Fruit fly (Drosophila melanogaster) whole organism, embryonic: Measurements from ENCODE around the gene Root.

Experiments
- Bdp1 ChIP-seq: fragments of 200-800 bp; sonication (Bioruptor generic); optimal IDR thresholded peaks from 3 replicates; lab custom pipeline; 2016; ENCODE audit warnings: missing biosample characterization, missing genetic modification characterization
- Blimp-1 ChIP-seq: fragments of 200-800 bp; sonication (Bioruptor generic); optimal IDR thresholded peaks from 3 replicates; lab custom pipeline; 2018; ENCODE audit warnings: missing biosample characterization, missing genetic modification characterization, mild to moderate bottlenecking, moderate library complexity, missing genetic modification reagents
- CG10267 ChIP-seq: fragments of 200-800 bp; sonication (Bioruptor generic); optimal IDR thresholded peaks from 2 replicates; lab custom pipeline; 2018; ENCODE audit warnings: missing biosample characterization, mild to moderate bottlenecking, missing genetic modification characterization, moderate library complexity
- CG10274 ChIP-seq: fragments of 200-800 bp; sonication (Bioruptor generic); optimal IDR thresholded peaks from 3 replicates; lab custom pipeline; 2017; ENCODE audit warnings: missing biosample characterization, mild to moderate bottlenecking, missing genetic modification characterization
- CG11695 ChIP-seq: fragments of 200-800 bp; sonication (Bioruptor generic); IDR thresholded peaks from 3 replicates; pipeline ENCODE4 v1.3.6; 2022; ENCODE audit warnings: missing biosample characterization, missing genetic modification characterization
- CG12299 ChIP-seq: fragments of 200-800 bp; sonication (Bioruptor generic); optimal IDR thresholded peaks from 2 replicates; lab custom pipeline; 2018; ENCODE audit warnings: missing biosample characterization, mild to moderate bottlenecking, missing genetic modification characterization
- CG12659 ChIP-seq: fragments of 200-800 bp; sonication (Bioruptor generic); optimal IDR thresholded peaks from 3 replicates; lab custom pipeline; 2017; ENCODE audit warnings: mild to moderate bottlenecking, missing biosample characterization, missing genetic modification reagents, missing genetic modification characterization
- CG14441 ChIP-seq: fragments of 200-800 bp; sonication (Bioruptor generic); IDR thresholded peaks from 2 replicates; pipeline ENCODE4 v1.3.6; 2022; ENCODE audit warnings: missing biosample characterization, missing genetic modification characterization
- CG14965 ChIP-seq: fragments of 200-800 bp; sonication (Bioruptor generic); optimal IDR thresholded peaks from 2 replicates; lab custom pipeline; 2016; ENCODE audit warnings: missing biosample characterization, missing genetic modification characterization, borderline replicate concordance
- CG15696 ChIP-seq: fragments of 200-800 bp; sonication (Bioruptor generic); optimal IDR thresholded peaks from 2 replicates; lab custom pipeline; 2019; ENCODE audit warnings: missing biosample characterization, mild to moderate bottlenecking, missing genetic modification characterization, moderate library complexity
- CG17829 ChIP-seq: fragments of 200-800 bp; optimal IDR thresholded peaks from 2 replicates; lab custom pipeline; 2019; ENCODE audit warnings: missing biosample characterization, mild to moderate bottlenecking, missing genetic modification characterization, moderate library complexity
- CG18599 ChIP-seq: fragments of 200-800 bp; sonication (Bioruptor generic); optimal IDR thresholded peaks from 3 replicates; lab custom pipeline; 2017; ENCODE audit warnings: missing biosample characterization, missing genetic modification characterization, mild to moderate bottlenecking, moderate library complexity, missing genetic modification reagents
- CG2129 ChIP-seq: fragments of 200-800 bp; sonication (Bioruptor generic); IDR thresholded peaks from 2 replicates; pipeline ENCODE4 v1.3.6; 2022; ENCODE audit warnings: missing biosample characterization, missing genetic modification characterization; ENCODE audit not compliant: partially characterized antibody
- CG31365 ChIP-seq: fragments of 200-800 bp; sonication (Bioruptor generic); optimal IDR thresholded peaks from 2 replicates; lab custom pipeline; 2018; ENCODE audit warnings: missing biosample characterization, mild to moderate bottlenecking, missing genetic modification characterization
- CG3847 ChIP-seq: fragments of 200-800 bp; sonication (Bioruptor generic); IDR thresholded peaks from 2 replicates; pipeline ENCODE4 v1.3.6; 2022; ENCODE audit warnings: missing biosample characterization, missing genetic modification characterization
- CG4360 ChIP-seq: fragments of 200-800 bp; sonication (Bioruptor generic); IDR thresholded peaks from 2 replicates; pipeline ENCODE4 v1.3.6; 2022; ENCODE audit warnings: missing biosample characterization, missing genetic modification characterization
- CG6254 ChIP-seq: fragments of 200-800 bp; sonication (Bioruptor generic); optimal IDR thresholded peaks from 3 replicates; lab custom pipeline; 2017; ENCODE audit warnings: mild to moderate bottlenecking, missing biosample characterization, missing genetic modification reagents, missing genetic modification characterization
- CG7839 ChIP-seq: fragments of 200-800 bp; sonication (Bioruptor generic); optimal IDR thresholded peaks from 3 replicates; lab custom pipeline; 2018; ENCODE audit warnings: missing biosample characterization, mild to moderate bottlenecking, missing genetic modification characterization, moderate library complexity
- CG7963 ChIP-seq: fragments of 200-800 bp; sonication (Bioruptor generic); IDR thresholded peaks from 3 replicates; pipeline ENCODE4 v1.3.6; 2022; ENCODE audit warnings: missing biosample characterization, missing genetic modification characterization; ENCODE audit not compliant: partially characterized antibody
- CG9437 ChIP-seq: fragments of 200-800 bp; sonication (Bioruptor generic); optimal IDR thresholded peaks from 2 replicates; lab custom pipeline; 2018; ENCODE audit warnings: missing biosample characterization, mild to moderate bottlenecking, missing genetic modification characterization
- CG9797 ChIP-seq: fragments of 200-800 bp; sonication (Bioruptor generic); optimal IDR thresholded peaks from 3 replicates; lab custom pipeline; 2018; ENCODE audit warnings: missing biosample characterization, mild to moderate bottlenecking, missing genetic modification characterization
- D19A ChIP-seq: fragments of 200-800 bp; optimal IDR thresholded peaks from 3 replicates; lab custom pipeline; 2019; ENCODE audit warnings: missing biosample characterization, mild to moderate bottlenecking, missing genetic modification characterization, moderate library complexity
- H2.0 ChIP-seq: fragments of 200-800 bp; sonication (Bioruptor generic); IDR thresholded peaks from 2 replicates; pipeline ENCODE4 v1.3.6; 2022; ENCODE audit warnings: missing biosample characterization, missing genetic modification characterization
- Hand ChIP-seq: fragments of 200-800 bp; sonication (Bioruptor generic); optimal IDR thresholded peaks from 2 replicates; lab custom pipeline; 2017; ENCODE audit warnings: mild to moderate bottlenecking, missing biosample characterization, missing genetic modification reagents, missing genetic modification characterization
- Hmx ChIP-seq: fragments of 200-800 bp; sonication (Bioruptor generic); optimal IDR thresholded peaks from 2 replicates; lab custom pipeline; 2016; ENCODE audit warnings: missing biosample characterization, missing genetic modification characterization
- Kr ChIP-seq: fragments of 200-800 bp; sonication (Bioruptor generic); optimal IDR thresholded peaks from 2 replicates; lab custom pipeline; 2017; ENCODE audit warnings: missing biosample characterization, mild to moderate bottlenecking, missing genetic modification characterization
- Med ChIP-seq: fragments of 200-800 bp; sonication (Bioruptor generic); peaks from one replicate; lab custom pipeline; 2016; ENCODE audit warnings: missing biosample characterization, missing genetic modification characterization, mild to moderate bottlenecking, inconsistent platforms, moderate library complexity
- Nf-YB ChIP-seq: fragments of 200-800 bp; sonication (Bioruptor generic); optimal IDR thresholded peaks from 3 replicates; lab custom pipeline; 2019; ENCODE audit warnings: missing biosample characterization, mild to moderate bottlenecking, missing genetic modification characterization, moderate library complexity
- Oaz ChIP-seq: fragments of 200-800 bp; sonication (Bioruptor generic); IDR thresholded peaks from 2 replicates; pipeline ENCODE4 v1.3.6; 2022; ENCODE audit warnings: missing biosample characterization, missing genetic modification characterization
- Sry-β ChIP-seq: fragments of 200-800 bp; sonication (Bioruptor generic); optimal IDR thresholded peaks from 2 replicates; lab custom pipeline; 2018; ENCODE audit warnings: missing biosample characterization, mild to moderate bottlenecking, missing genetic modification characterization, moderate library complexity
- cad ChIP-seq: fragments of >200 bp; optimal IDR thresholded peaks from 2 replicates; lab custom pipeline; 2017; ENCODE audit warnings: missing biosample characterization, missing genetic modification characterization
- crol ChIP-seq: fragments of 200-800 bp; sonication (Bioruptor generic); IDR thresholded peaks from 2 replicates; pipeline ENCODE4 v1.3.6; 2022; ENCODE audit warnings: missing biosample characterization, missing genetic modification characterization
- da ChIP-seq: fragments of 200-800 bp; sonication (Bioruptor generic); optimal IDR thresholded peaks from 2 replicates; lab custom pipeline; 2016; ENCODE audit warnings: missing biosample characterization, missing genetic modification characterization
- dan ChIP-seq: fragments of 200-800 bp; sonication (Bioruptor generic); IDR thresholded peaks from 2 replicates; pipeline ENCODE4 v1.3.6; 2022; ENCODE audit warnings: missing biosample characterization, missing genetic modification characterization
- ewg ChIP-seq: fragments of 200-800 bp; sonication (Bioruptor generic); optimal IDR thresholded peaks from 3 replicates; lab custom pipeline; 2017; ENCODE audit warnings: mild to moderate bottlenecking, missing biosample characterization, missing genetic modification reagents, missing genetic modification characterization
- lilli ChIP-seq: fragments of 200-800 bp; sonication (Bioruptor generic); optimal IDR thresholded peaks from 3 replicates; lab custom pipeline; 2016; ENCODE audit warnings: missing biosample characterization, missing genetic modification characterization
- maf-S ChIP-seq: fragments of 200-800 bp; sonication (Bioruptor generic); optimal IDR thresholded peaks from 2 replicates; lab custom pipeline; 2016; ENCODE audit warnings: missing biosample characterization, missing genetic modification characterization
- nerfin-2 ChIP-seq: fragments of 200-800 bp; sonication (Bioruptor generic); IDR thresholded peaks from 2 replicates; pipeline ENCODE4 v1.3.6; 2022; ENCODE audit warnings: missing biosample characterization, missing genetic modification characterization; ENCODE audit not compliant: partially characterized antibody
- oc ChIP-seq: fragments of 200-800 bp; sonication (Bioruptor generic); optimal IDR thresholded peaks from 2 replicates; lab custom pipeline; 2018; ENCODE audit warnings: missing biosample characterization, mild to moderate bottlenecking, missing genetic modification characterization, moderate library complexity
- phol ChIP-seq: fragments of 200-800 bp; sonication (Bioruptor generic); optimal IDR thresholded peaks from 3 replicates; lab custom pipeline; 2018; ENCODE audit warnings: missing biosample characterization, mild to moderate bottlenecking, missing genetic modification characterization, moderate library complexity
- pita ChIP-seq: fragments of 200-800 bp; sonication (Bioruptor generic); optimal IDR thresholded peaks from 2 replicates; lab custom pipeline; 2017; ENCODE audit warnings: missing biosample characterization, mild to moderate bottlenecking, missing genetic modification characterization
- prd ChIP-seq, 3 experiments: fragments of >200 bp in 2 of 3; fragments of 200-800 bp in 1 of 3; sonication (Bioruptor generic) in 1 of 3; optimal IDR thresholded peaks in 2 of 3; IDR thresholded peaks in 1 of 3; 2 replicates in 2 of 3; 3 replicates in 1 of 3; pipeline versions ENCODE4 v1.3.6 to Lab custom; 2017 to 2022; ENCODE audit warnings: missing biosample characterization in 1 of 3, missing genetic modification characterization in 1 of 3
- salm ChIP-seq: fragments of 200-800 bp; sonication (Bioruptor generic); optimal IDR thresholded peaks from 2 replicates; lab custom pipeline; 2018; ENCODE audit warnings: missing biosample characterization, mild to moderate bottlenecking, missing genetic modification characterization
- scrt ChIP-seq: fragments of 200-800 bp; sonication (Bioruptor generic); optimal IDR thresholded peaks from 2 replicates; lab custom pipeline; 2018; ENCODE audit warnings: missing biosample characterization, mild to moderate bottlenecking, missing genetic modification characterization, moderate library complexity
- ssp ChIP-seq: fragments of 200-800 bp; sonication (Bioruptor generic); IDR thresholded peaks from 2 replicates; pipeline ENCODE4 v1.3.6; 2022; ENCODE audit warnings: missing biosample characterization, missing genetic modification characterization
- tap ChIP-seq: fragments of 200-800 bp; optimal IDR thresholded peaks from 3 replicates; lab custom pipeline; 2019; ENCODE audit warnings: missing biosample characterization, mild to moderate bottlenecking, missing genetic modification characterization, moderate library complexity
- trem ChIP-seq: fragments of 200-800 bp; optimal IDR thresholded peaks from 3 replicates; lab custom pipeline; 2019; ENCODE audit warnings: missing biosample characterization, mild to moderate bottlenecking, missing genetic modification characterization, moderate library complexity
- wek ChIP-seq: fragments of 200-800 bp; sonication (Bioruptor generic); optimal IDR thresholded peaks from 3 replicates; lab custom pipeline; 2018; ENCODE audit warnings: missing biosample characterization, mild to moderate bottlenecking, missing genetic modification characterization, moderate library complexity

The Root gene

dm6 chr3R:24141013-24141592, 28.0 kb downstream of the Root start, which contains the start of gene Kal1 (continued):
- peak; percentile 76 for TF ChIP-seq ssp (GFP tag; lab: Robert Waterston, UW)
- peak; percentile 88 for TF ChIP-seq Med (GFP tag; lab: Kevin White, UChicago)
- TF ChIP-seq nerfin-2 (GFP tag; lab: Robert Waterston, UW) = no peak
- peak; percentile 37; the same call in 1 of the 2 replicates for TF ChIP-seq dan (GFP tag; lab: Robert Waterston, UW)
- peak; percentile 53 for TF ChIP-seq CG15696 (tag; lab: Kevin White, UChicago)
- TF ChIP-seq CG6254 (GFP tag; lab: Kevin White, UChicago) = peak; percentile 95
- TF ChIP-seq CG10267 (tag; lab: Kevin White, UChicago) = peak; percentile 91
- peak; percentile 87 for TF ChIP-seq CG3847 (GFP tag; lab: Robert Waterston, UW)
- TF ChIP-seq CG17829 (tag; lab: Kevin White, UChicago) = peak; percentile 95
- TF ChIP-seq tap (tag; lab: Kevin White, UChicago) = peak; percentile 96
- peak; percentile 68 for TF ChIP-seq CG4360 (GFP tag; lab: Robert Waterston, UW)
- no peak for TF ChIP-seq CG7963 (GFP tag; lab: Robert Waterston, UW)
- no peak for TF ChIP-seq cad (GFP tag; lab: Kevin White, UChicago)
- no peak for TF ChIP-seq prd (optimal IDR thresholded peaks at IDR 0.05; lab: Kevin White, UChicago)
- TF ChIP-seq prd (GFP tag; IDR thresholded peaks at IDR 0.05; lab: Robert Waterston, UW) = peak; percentile 91
- peak; percentile 90 for TF ChIP-seq H2.0 (GFP tag; lab: Robert Waterston, UW)
- TF ChIP-seq pita (GFP tag; lab: Kevin White, UChicago) = no peak
- TF ChIP-seq Sry-β = peak; percentile 54
- TF ChIP-seq CG7839 (tag; lab: Kevin White, UChicago) = peak; percentile 94
- TF ChIP-seq wek = peak; percentile 72
- TF ChIP-seq CG14965 (GFP tag; lab: Kevin White, UChicago) = no peak
- TF ChIP-seq Nf-YB (GFP tag; lab: Kevin White, UChicago) = peak; percentile 82
- no peak for TF ChIP-seq da (GFP tag; lab: Kevin White, UChicago)
- peak; percentile 72 for TF ChIP-seq CG31365
- TF ChIP-seq CG9797 = peak; percentile 46
- peak; percentile 96 for TF ChIP-seq Blimp-1 (GFP tag; lab: Kevin White, UChicago)
- peak; percentile 94 for TF ChIP-seq salm (tag; lab: Kevin White, UChicago)
- TF ChIP-seq trem = peak; percentile 93
- no peak for TF ChIP-seq CG2129 (GFP tag; lab: Robert Waterston, UW)
- TF ChIP-seq phol = peak; percentile 93
- TF ChIP-seq CG9437 = peak; percentile 81
- peak; percentile 73 for TF ChIP-seq Hand
- peak; percentile 90 for TF ChIP-seq CG14441 (GFP tag; lab: Robert Waterston, UW)
- TF ChIP-seq Bdp1 (GFP tag; lab: Kevin White, UChicago) = no peak
- TF ChIP-seq CG11695 = peak; percentile 95
- no peak for TF ChIP-seq Hmx (GFP tag; lab: Kevin White, UChicago)
- peak; percentile 96 for TF ChIP-seq oc (tag; lab: Kevin White, UChicago)
- TF ChIP-seq maf-S (GFP tag; lab: Kevin White, UChicago) = no peak
- peak; percentile 84 for TF ChIP-seq Oaz (GFP tag; lab: Robert Waterston, UW)
- TF ChIP-seq CG10274 = peak; percentile 66
- no peak for TF ChIP-seq Kr (GFP tag; lab: Kevin White, UChicago)
- peak; percentile 93 for TF ChIP-seq D19A (tag; lab: Kevin White, UChicago)
- peak; percentile 52 for TF ChIP-seq lilli
- TF ChIP-seq ewg = peak; percentile 91
- TF ChIP-seq crol (GFP tag; lab: Robert Waterston, UW) = peak; percentile 69
- TF ChIP-seq CG12659 (GFP tag; lab: Kevin White, UChicago) = peak; percentile 92
- peak; percentile 82 for TF ChIP-seq scrt
- TF ChIP-seq CG18599 (GFP tag; lab: Kevin White, UChicago) = peak; percentile 92
- TF ChIP-seq CG12299 (tag; lab: Kevin White, UChicago) = peak; percentile 89
